Fruit fly (Drosophila melanogaster) whole organism, embryonic: Measurements from ENCODE around the gene Pgant8.

Experiments
- BEAF-32 ChIP-seq: fragments of 200-800 bp; sonication (Bioruptor generic); optimal IDR thresholded peaks from 3 replicates; lab custom pipeline; 2017; ENCODE audit warnings: missing biosample characterization, missing genetic modification characterization, mild to moderate bottlenecking, moderate library complexity, missing genetic modification reagents
- Bdp1 ChIP-seq: fragments of 200-800 bp; sonication (Bioruptor generic); optimal IDR thresholded peaks from 3 replicates; lab custom pipeline; 2016; ENCODE audit warnings: missing biosample characterization, missing genetic modification characterization
- CG10267 ChIP-seq: fragments of 200-800 bp; sonication (Bioruptor generic); optimal IDR thresholded peaks from 2 replicates; lab custom pipeline; 2018; ENCODE audit warnings: missing biosample characterization, mild to moderate bottlenecking, missing genetic modification characterization, moderate library complexity
- CG11085 ChIP-seq: fragments of 200-800 bp; sonication (Bioruptor generic); IDR thresholded peaks from 2 replicates; pipeline ENCODE4 v1.3.6; 2022; ENCODE audit warnings: missing biosample characterization, missing genetic modification characterization
- CG12236 ChIP-seq: fragments of 200-800 bp; sonication (Bioruptor generic); optimal IDR thresholded peaks from 2 replicates; lab custom pipeline; 2016; ENCODE audit warnings: missing biosample characterization, missing genetic modification characterization
- CG13424 ChIP-seq: fragments of 200-800 bp; sonication (Bioruptor generic); optimal IDR thresholded peaks from 2 replicates; lab custom pipeline; 2019; ENCODE audit warnings: missing biosample characterization, mild to moderate bottlenecking, missing genetic modification characterization, moderate library complexity
- CG14050 ChIP-seq: fragments of 200-800 bp; sonication (Bioruptor generic); IDR thresholded peaks from 3 replicates; pipeline ENCODE4 v1.3.6; 2022; ENCODE audit warnings: missing biosample characterization, missing genetic modification characterization
- CG15011 ChIP-seq: fragments of 200-800 bp; sonication (Bioruptor generic); optimal IDR thresholded peaks from 3 replicates; lab custom pipeline; 2018; ENCODE audit warnings: missing biosample characterization, mild to moderate bottlenecking, missing genetic modification characterization
- CG15479 ChIP-seq: fragments of 200-800 bp; sonication (Bioruptor generic); optimal IDR thresholded peaks from 3 replicates; lab custom pipeline; 2019; ENCODE audit warnings: missing biosample characterization, mild to moderate bottlenecking, missing genetic modification characterization, moderate library complexity
- CG15601 ChIP-seq: fragments of 200-800 bp; sonication (Bioruptor generic); optimal IDR thresholded peaks from 3 replicates; lab custom pipeline; 2019; ENCODE audit warnings: missing biosample characterization, mild to moderate bottlenecking, missing genetic modification characterization, moderate library complexity
- CG16813 ChIP-seq: fragments of 200-800 bp; sonication (Bioruptor generic); IDR thresholded peaks from 3 replicates; pipeline ENCODE4 v1.3.6; 2022; ENCODE audit warnings: missing biosample characterization, missing genetic modification characterization; ENCODE audit not compliant: partially characterized antibody
- CG17328 ChIP-seq: fragments of 200-800 bp; sonication (Bioruptor generic); IDR thresholded peaks from 2 replicates; pipeline ENCODE4 v1.3.6; 2022; ENCODE audit warnings: missing biosample characterization, missing genetic modification characterization
- CG18011 ChIP-seq: fragments of 200-800 bp; sonication (Bioruptor generic); optimal IDR thresholded peaks from 2 replicates; lab custom pipeline; 2017; ENCODE audit warnings: missing biosample characterization, missing genetic modification characterization, mild to moderate bottlenecking, moderate library complexity, missing genotype
- CG2129 ChIP-seq: fragments of 200-800 bp; sonication (Bioruptor generic); IDR thresholded peaks from 2 replicates; pipeline ENCODE4 v1.3.6; 2022; ENCODE audit warnings: missing biosample characterization, missing genetic modification characterization; ENCODE audit not compliant: partially characterized antibody
- CG2678 ChIP-seq: fragments of 200-800 bp; sonication (Bioruptor generic); optimal IDR thresholded peaks from 3 replicates; lab custom pipeline; 2019; ENCODE audit warnings: missing biosample characterization, mild to moderate bottlenecking, missing genetic modification characterization, moderate library complexity
- CG2875 ChIP-seq: fragments of 200-800 bp; sonication (Bioruptor generic); optimal IDR thresholded peaks from 2 replicates; lab custom pipeline; 2017; ENCODE audit warnings: missing biosample characterization, mild to moderate bottlenecking, missing genetic modification characterization, missing genetic modification reagents
- CG30431 ChIP-seq: fragments of 200-800 bp; sonication (Bioruptor generic); optimal IDR thresholded peaks from 2 replicates; lab custom pipeline; 2017; ENCODE audit warnings: missing biosample characterization, missing genetic modification characterization
- CG32772 ChIP-seq: fragments of 200-800 bp; sonication (Bioruptor generic); IDR thresholded peaks from 2 replicates; pipeline ENCODE4 v1.3.6; 2022; ENCODE audit warnings: missing biosample characterization, missing genetic modification characterization
- CG3281 ChIP-seq: fragments of 200-800 bp; sonication (Bioruptor generic); optimal IDR thresholded peaks from 3 replicates; lab custom pipeline; 2017; ENCODE audit warnings: missing biosample characterization, mild to moderate bottlenecking, missing genetic modification characterization
- CG34422 ChIP-seq: fragments of 200-800 bp; sonication (Bioruptor generic); IDR thresholded peaks from 3 replicates; pipeline ENCODE4 v1.3.6; 2022; ENCODE audit warnings: missing biosample characterization, missing genetic modification characterization
- CG42726 ChIP-seq: fragments of 200-800 bp; sonication (Bioruptor generic); IDR thresholded peaks from 2 replicates; pipeline ENCODE4 v1.3.6; 2022; ENCODE audit warnings: missing biosample characterization, missing genetic modification characterization; ENCODE audit not compliant: partially characterized antibody
- CG7271 ChIP-seq: fragments of 200-800 bp; sonication (Bioruptor generic); optimal IDR thresholded peaks from 2 replicates; lab custom pipeline; 2018; ENCODE audit warnings: missing biosample characterization, mild to moderate bottlenecking, missing genetic modification characterization, moderate library complexity
- CG7556 ChIP-seq: fragments of 200-800 bp; sonication (Bioruptor generic); optimal IDR thresholded peaks from 2 replicates; lab custom pipeline; 2017; ENCODE audit warnings: missing biosample characterization, mild to moderate bottlenecking, missing genetic modification characterization
- CG7839 ChIP-seq: fragments of 200-800 bp; sonication (Bioruptor generic); optimal IDR thresholded peaks from 3 replicates; lab custom pipeline; 2018; ENCODE audit warnings: missing biosample characterization, mild to moderate bottlenecking, missing genetic modification characterization, moderate library complexity
- CG7928 ChIP-seq: fragments of 200-800 bp; sonication (Bioruptor generic); optimal IDR thresholded peaks from 2 replicates; lab custom pipeline; 2017; ENCODE audit warnings: missing biosample characterization, mild to moderate bottlenecking, missing genetic modification characterization
- Deaf1 ChIP-seq: fragments of 200-800 bp; optimal IDR thresholded peaks from 3 replicates; lab custom pipeline; 2019; ENCODE audit warnings: missing biosample characterization, mild to moderate bottlenecking, missing genetic modification characterization, moderate library complexity
- Dek ChIP-seq: fragments of 200-800 bp; sonication (Bioruptor generic); optimal IDR thresholded peaks from 3 replicates; lab custom pipeline; 2019; ENCODE audit warnings: missing biosample characterization, mild to moderate bottlenecking, missing genetic modification characterization, moderate library complexity
- Doc2 ChIP-seq: fragments of 200-800 bp; sonication (Bioruptor generic); IDR thresholded peaks from 2 replicates; pipeline ENCODE4 v1.3.6; 2022; ENCODE audit warnings: missing biosample characterization, missing genetic modification characterization
- Gsc ChIP-seq: fragments of 200-800 bp; sonication (Bioruptor generic); IDR thresholded peaks from 2 replicates; pipeline ENCODE4 v1.3.6; 2022; ENCODE audit warnings: missing biosample characterization, missing genetic modification characterization
- HmgD ChIP-seq: fragments of 200-800 bp; sonication (Bioruptor generic); optimal IDR thresholded peaks from 3 replicates; lab custom pipeline; 2016; ENCODE audit warnings: missing biosample characterization, missing genetic modification characterization
- Mes4 ChIP-seq: fragments of 200-800 bp; sonication (Bioruptor generic); optimal IDR thresholded peaks from 2 replicates; lab custom pipeline; 2016; ENCODE audit warnings: missing biosample characterization, missing genetic modification characterization
- Oaz ChIP-seq: fragments of 200-800 bp; sonication (Bioruptor generic); IDR thresholded peaks from 2 replicates; pipeline ENCODE4 v1.3.6; 2022; ENCODE audit warnings: missing biosample characterization, missing genetic modification characterization
- Tbp ChIP-seq: fragments of >200 bp; optimal IDR thresholded peaks from 2 replicates; lab custom pipeline; 2018; ENCODE audit warnings: missing biosample characterization, missing genetic modification characterization
- ato ChIP-seq: fragments of 200-800 bp; sonication (Bioruptor generic); IDR thresholded peaks from 2 replicates; pipeline ENCODE4 v1.3.6; 2022; ENCODE audit warnings: missing biosample characterization, missing genetic modification characterization; ENCODE audit not compliant: partially characterized antibody
- bowl ChIP-seq: fragments of 200-800 bp; sonication (Bioruptor generic); IDR thresholded peaks from 2 replicates; pipeline ENCODE4 v1.3.6; 2022; ENCODE audit warnings: missing biosample characterization, missing genetic modification characterization
- corto ChIP-seq: fragments of 200-800 bp; sonication (Bioruptor generic); optimal IDR thresholded peaks from 2 replicates; lab custom pipeline; 2016; ENCODE audit warnings: missing biosample characterization, mild to moderate bottlenecking, missing genetic modification characterization, moderate library complexity
- dmrt11E ChIP-seq: fragments of 200-800 bp; sonication (Bioruptor generic); optimal IDR thresholded peaks from 3 replicates; lab custom pipeline; 2018; ENCODE audit warnings: missing biosample characterization, mild to moderate bottlenecking, missing genetic modification characterization, moderate library complexity
- en ChIP-seq: fragments of 200-800 bp; sonication (Bioruptor generic); optimal IDR thresholded peaks from 2 replicates; lab custom pipeline; 2016; ENCODE audit warnings: missing biosample characterization, missing genetic modification characterization
- gem ChIP-seq: fragments of 200-800 bp; sonication (Bioruptor generic); optimal IDR thresholded peaks from 2 replicates; lab custom pipeline; 2019; ENCODE audit warnings: missing biosample characterization, mild to moderate bottlenecking, missing genetic modification characterization, moderate library complexity
- grn ChIP-seq: fragments of 200-800 bp; sonication (Bioruptor generic); optimal IDR thresholded peaks from 3 replicates; lab custom pipeline; 2017; ENCODE audit warnings: missing biosample characterization, missing genetic modification characterization
- gro ChIP-seq: fragments of 200-800 bp; sonication (Bioruptor generic); optimal IDR thresholded peaks from 2 replicates; lab custom pipeline; 2016; ENCODE audit warnings: missing biosample characterization, missing genetic modification characterization
- ind ChIP-seq: fragments of 200-800 bp; sonication (Bioruptor generic); optimal IDR thresholded peaks from 3 replicates; lab custom pipeline; 2016; ENCODE audit warnings: missing biosample characterization, missing genetic modification characterization
- jing ChIP-seq: fragments of 200-800 bp; sonication (Bioruptor generic); optimal IDR thresholded peaks from 2 replicates; lab custom pipeline; 2018; ENCODE audit warnings: missing biosample characterization, mild to moderate bottlenecking, missing genetic modification characterization
- schlank ChIP-seq: fragments of 200-800 bp; sonication (Bioruptor generic); optimal IDR thresholded peaks from 2 replicates; lab custom pipeline; 2018; ENCODE audit warnings: missing biosample characterization, mild to moderate bottlenecking, missing genetic modification characterization
- sim ChIP-seq: fragments of 200-800 bp; sonication (Bioruptor generic); IDR thresholded peaks from 2 replicates; pipeline ENCODE4 v1.3.6; 2022; ENCODE audit warnings: missing biosample characterization, missing genetic modification characterization
- slbo ChIP-seq: fragments of 200-800 bp; sonication (Bioruptor generic); IDR thresholded peaks from 2 replicates; pipeline ENCODE4 v1.3.6; 2022; ENCODE audit warnings: missing biosample characterization, missing genetic modification characterization
- slou ChIP-seq: fragments of 200-800 bp; sonication (Bioruptor generic); optimal IDR thresholded peaks from 3 replicates; lab custom pipeline; 2016; ENCODE audit warnings: missing biosample characterization, missing genetic modification characterization
- tap ChIP-seq: fragments of 200-800 bp; optimal IDR thresholded peaks from 3 replicates; lab custom pipeline; 2019; ENCODE audit warnings: missing biosample characterization, mild to moderate bottlenecking, missing genetic modification characterization, moderate library complexity
- zen ChIP-seq: fragments of 200-800 bp; sonication (Bioruptor generic); optimal IDR thresholded peaks from 3 replicates; lab custom pipeline; 2018; ENCODE audit warnings: missing biosample characterization, mild to moderate bottlenecking, missing genetic modification characterization, moderate library complexity

Gene Pgant8

DNA sequence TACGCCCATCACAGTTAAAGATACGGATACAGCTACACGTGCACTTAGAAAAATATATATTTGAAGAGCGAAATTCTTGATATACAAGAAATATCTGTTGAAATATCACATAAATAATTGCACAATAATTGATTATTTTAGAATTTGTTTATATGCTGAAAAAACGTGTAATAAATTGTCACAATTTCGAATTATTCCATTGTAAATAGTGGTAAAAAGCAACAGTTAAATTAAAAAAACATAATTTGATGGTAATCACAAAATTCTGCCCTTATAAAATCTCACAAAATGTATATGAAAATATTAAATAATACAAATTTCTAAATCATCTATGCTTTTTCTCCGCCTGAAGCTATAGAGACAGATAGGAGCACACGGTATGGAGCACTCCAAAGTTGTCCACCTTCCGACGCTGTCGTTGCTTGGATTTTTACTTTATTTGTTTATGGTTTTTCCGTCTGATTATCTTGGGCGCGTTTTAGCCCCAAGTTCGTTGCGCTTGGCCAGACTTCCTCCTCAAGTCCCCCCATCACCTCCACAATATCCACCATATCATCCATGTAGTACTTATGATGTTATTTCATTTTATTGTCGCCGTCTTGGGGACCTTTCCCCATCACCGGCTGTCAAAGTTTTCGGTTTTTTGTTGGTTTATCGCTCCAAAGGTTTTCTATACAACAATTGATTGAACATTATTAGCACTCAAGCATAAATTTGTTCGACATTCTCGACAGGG, 20.7 kb downstream of the Pgant8 start (continued):
- TF ChIP-seq dmrt11E (tag; lab: Kevin White, UChicago) (peak; percentile 85), CG2129 (GFP tag; lab: Robert Waterston, UW) (no peak), CG15601 (tag; lab: Kevin White, UChicago) (peak; percentile 59), CG10267 (tag; lab: Kevin White, UChicago) (peak; percentile 59), bowl (GFP tag; lab: Robert Waterston, UW) (no peak), CG7271 (tag; lab: Kevin White, UChicago) (no peak), CG7928 (GFP tag; lab: Kevin White, UChicago) (no peak), sim (GFP tag; lab: Robert Waterston, UW) (0 out of 2 replicates have a peak, but pooled peaks have one; percentile 22), Deaf1 (tag; lab: Kevin White, UChicago) (peak; percentile 34), CG15011 (GFP tag; lab: Kevin White, UChicago) (peak; percentile 46), CG32772 (GFP tag; lab: Robert Waterston, UW) (peak; percentile 8; the same call in 1 of the 2 replicates), CG17328 (no peak; the same call in 1 of the 2 replicates), CG7556 (GFP tag; lab: Kevin White, UChicago) (peak; percentile 71), CG34422 (no peak), ato (GFP tag; lab: Robert Waterston, UW) (no peak), schlank (tag; lab: Kevin White, UChicago) (no peak), zen (tag; lab: Kevin White, UChicago) (peak; percentile 12), BEAF-32 (no peak), CG30431 (peak; percentile 11), grn (peak; percentile 54), CG3281 (GFP tag; lab: Kevin White, UChicago) (peak; percentile 24), CG14050 (GFP tag; lab: Robert Waterston, UW) (no peak), Bdp1 (GFP tag; lab: Kevin White, UChicago) (no peak), slbo (GFP tag; lab: Robert Waterston, UW) (no peak), tap (peak; percentile 0), Gsc (GFP tag; lab: Robert Waterston, UW) (no peak), CG16813 (no peak), en (GFP tag; lab: Kevin White, UChicago) (no peak), Mes4 (GFP tag; lab: Kevin White, UChicago) (no peak), CG15479 (GFP tag; lab: Kevin White, UChicago) (no peak), Doc2 (GFP tag; lab: Robert Waterston, UW) (no peak), CG18011 (GFP tag; lab: Kevin White, UChicago) (no peak), CG13424 (tag; lab: Kevin White, UChicago) (peak; percentile 72), jing (GFP tag; lab: Kevin White, UChicago) (peak; percentile 4), CG2875 (GFP tag; lab: Kevin White, UChicago) (peak; percentile 34), CG7839 (tag; lab: Kevin White, UChicago) (peak; percentile 78), Oaz (GFP tag; lab: Robert Waterston, UW) (no peak), CG42726 (GFP tag; lab: Robert Waterston, UW) (no peak), gem (tag; lab: Kevin White, UChicago) (peak; percentile 81), HmgD (GFP tag; lab: Kevin White, UChicago) (no peak), CG11085 (GFP tag; lab: Robert Waterston, UW) (no peak), ind (peak; percentile 50), slou (GFP tag; lab: Kevin White, UChicago) (no peak), CG12236 (GFP tag; lab: Kevin White, UChicago) (no peak), corto (GFP tag; lab: Kevin White, UChicago) (no peak), CG2678 (peak; percentile 80), Tbp (GFP tag; lab: Kevin White, UChicago) (no peak), Dek (no peak), gro (GFP tag; lab: Kevin White, UChicago) (no peak)
